Worm (Caenorhabditis elegans) whole organism, L3 larva: ENCODE data around the gene srx-4.

Source experiments
- elt-2 ChIP-seq: sonication (generic microtip); optimal IDR thresholded peaks from 2 replicates; lab custom pipeline; 2016; ENCODE audit warnings: missing genetic modification reagents, mild to moderate bottlenecking, missing genetic modification characterization, missing compliant biosample characterization
- snpc-4 ChIP-seq: fragments of 150-350 bp; optimal IDR thresholded peaks from 2 replicates; lab custom pipeline; 2014; ENCODE audit warnings: missing biosample characterization, missing genetic modification characterization
- unc-62 ChIP-seq: fragments of 150-350 bp; sonication (generic microtip); optimal IDR thresholded peaks from 4 replicates; lab custom pipeline; 2014; ENCODE audit warnings: missing biosample characterization, missing genetic modification reagents, missing genetic modification characterization

ce11 chrV:682031-682430 is 10.5 kb downstream of the srx-4 start, which contains the start of gene srx-23:
- no peak for TF ChIP-seq unc-62 (GFP tag; lab: Kevin White, UChicago)
- TF ChIP-seq elt-2, result no peak
- no peak for TF ChIP-seq snpc-4
